Fruit fly (Drosophila melanogaster) whole organism, pupa: ENCODE measurements around the gene Act5C.
"Not testable (repeated sequence)": the region's sequence is repeated elsewhere in the genome, so short reads cannot be mapped to it uniquely, and the experiment has no call there.

ENCODE experiments used
- CG10348 ChIP-seq: fragments of 200-800 bp; sonication (Bioruptor generic); IDR thresholded peaks from 2 replicates; pipeline ENCODE4 v1.3.6; 2022; ENCODE audit warnings: missing biosample characterization, missing genetic modification characterization
- CG12605 ChIP-seq: fragments of 200-800 bp; sonication (Bioruptor generic); IDR thresholded peaks from 2 replicates; pipeline ENCODE4 v1.3.6; 2022; ENCODE audit warnings: missing biosample characterization, missing genetic modification characterization
- CG13204 ChIP-seq: fragments of 200-800 bp; sonication (Bioruptor generic); optimal IDR thresholded peaks from 2 replicates; lab custom pipeline; 2018; ENCODE audit warnings: missing biosample characterization, mild to moderate bottlenecking, missing genetic modification characterization, moderate library complexity
- CG14655 ChIP-seq: fragments of 200-800 bp; sonication (Bioruptor generic); optimal IDR thresholded peaks from 3 replicates; lab custom pipeline; 2017; ENCODE audit warnings: mild to moderate bottlenecking, missing biosample characterization, missing genetic modification reagents, missing genetic modification characterization
- CG15710 ChIP-seq: fragments of 200-800 bp; sonication (Bioruptor generic); optimal IDR thresholded peaks from 2 replicates; lab custom pipeline; 2018; ENCODE audit warnings: missing biosample characterization, mild to moderate bottlenecking, missing genetic modification characterization, moderate library complexity
- CG17806 ChIP-seq: fragments of 200-800 bp; sonication (Bioruptor generic); optimal IDR thresholded peaks from 2 replicates; lab custom pipeline; 2018; ENCODE audit warnings: missing biosample characterization, mild to moderate bottlenecking, missing genetic modification characterization, moderate library complexity
- CG32121 ChIP-seq: fragments of 200-800 bp; sonication (Bioruptor generic); IDR thresholded peaks from 2 replicates; pipeline ENCODE4 v1.3.6; 2022; ENCODE audit warnings: missing biosample characterization, missing genetic modification characterization
- CG34367 ChIP-seq: fragments of 200-800 bp; sonication (Bioruptor generic); optimal IDR thresholded peaks from 2 replicates; lab custom pipeline; 2018; ENCODE audit warnings: missing biosample characterization, mild to moderate bottlenecking, missing genetic modification characterization
- CG4496 ChIP-seq: fragments of 200-800 bp; sonication (Bioruptor generic); IDR thresholded peaks from 3 replicates; pipeline ENCODE4 v1.3.6; 2022; ENCODE audit warnings: missing biosample characterization, missing genetic modification characterization
- CG8159 ChIP-seq: fragments of 200-800 bp; sonication (Bioruptor generic); optimal IDR thresholded peaks from 3 replicates; lab custom pipeline; 2018; ENCODE audit warnings: missing biosample characterization, mild to moderate bottlenecking, missing genetic modification characterization, moderate library complexity
- CG8301 ChIP-seq: fragments of 200-800 bp; sonication (Bioruptor generic); optimal IDR thresholded peaks from 2 replicates; lab custom pipeline; 2018; ENCODE audit warnings: missing biosample characterization, mild to moderate bottlenecking, missing genetic modification characterization
- CG9948 ChIP-seq: fragments of 200-800 bp; sonication (Bioruptor generic); optimal IDR thresholded peaks from 2 replicates; lab custom pipeline; 2018; ENCODE audit warnings: missing biosample characterization, mild to moderate bottlenecking, missing genetic modification characterization, moderate library complexity
- D1 ChIP-seq: fragments of 200-800 bp; sonication (Bioruptor generic); optimal IDR thresholded peaks from 2 replicates; lab custom pipeline; 2018; ENCODE audit warnings: missing biosample characterization, mild to moderate bottlenecking, missing genetic modification characterization, moderate library complexity
- EcR ChIP-seq: fragments of 200-800 bp; sonication (Bioruptor generic); optimal IDR thresholded peaks from 3 replicates; lab custom pipeline; 2019; ENCODE audit warnings: missing biosample characterization, missing genetic modification characterization, mild to moderate bottlenecking, moderate library complexity, missing genetic modification reagents
- Ets98B ChIP-seq: fragments of 200-800 bp; sonication (Bioruptor generic); IDR thresholded peaks from 2 replicates; pipeline ENCODE4 v1.3.6; 2022; ENCODE audit warnings: missing biosample characterization, missing genetic modification characterization
- Pif1A ChIP-seq: fragments of 200-800 bp; sonication (Bioruptor generic); optimal IDR thresholded peaks from 3 replicates; lab custom pipeline; 2016; ENCODE audit warnings: missing biosample characterization, missing genetic modification characterization
- Pif1B ChIP-seq: fragments of 200-800 bp; sonication (Bioruptor generic); optimal IDR thresholded peaks from 3 replicates; lab custom pipeline; 2016; ENCODE audit warnings: missing biosample characterization, missing genetic modification characterization
- Snoo ChIP-seq: fragments of 200-800 bp; sonication (Bioruptor generic); optimal IDR thresholded peaks from 3 replicates; lab custom pipeline; 2017; ENCODE audit warnings: missing biosample characterization, mild to moderate bottlenecking, missing genetic modification characterization, inconsistent platforms
- fd96Ca ChIP-seq: fragments of 200-800 bp; sonication (Bioruptor generic); IDR thresholded peaks from 3 replicates; pipeline ENCODE4 v1.3.6; 2022; ENCODE audit warnings: missing biosample characterization, missing genetic modification characterization
- gl ChIP-seq: fragments of 200-800 bp; sonication (Bioruptor generic); optimal IDR thresholded peaks from 2 replicates; lab custom pipeline; 2018; ENCODE audit warnings: missing biosample characterization, mild to moderate bottlenecking, missing genetic modification characterization
- rn ChIP-seq: fragments of 200-800 bp; sonication (Bioruptor generic); IDR thresholded peaks from 2 replicates; pipeline ENCODE4 v1.3.6; 2022; ENCODE audit warnings: missing biosample characterization, missing genetic modification characterization

Gene Act5C

DNA sequence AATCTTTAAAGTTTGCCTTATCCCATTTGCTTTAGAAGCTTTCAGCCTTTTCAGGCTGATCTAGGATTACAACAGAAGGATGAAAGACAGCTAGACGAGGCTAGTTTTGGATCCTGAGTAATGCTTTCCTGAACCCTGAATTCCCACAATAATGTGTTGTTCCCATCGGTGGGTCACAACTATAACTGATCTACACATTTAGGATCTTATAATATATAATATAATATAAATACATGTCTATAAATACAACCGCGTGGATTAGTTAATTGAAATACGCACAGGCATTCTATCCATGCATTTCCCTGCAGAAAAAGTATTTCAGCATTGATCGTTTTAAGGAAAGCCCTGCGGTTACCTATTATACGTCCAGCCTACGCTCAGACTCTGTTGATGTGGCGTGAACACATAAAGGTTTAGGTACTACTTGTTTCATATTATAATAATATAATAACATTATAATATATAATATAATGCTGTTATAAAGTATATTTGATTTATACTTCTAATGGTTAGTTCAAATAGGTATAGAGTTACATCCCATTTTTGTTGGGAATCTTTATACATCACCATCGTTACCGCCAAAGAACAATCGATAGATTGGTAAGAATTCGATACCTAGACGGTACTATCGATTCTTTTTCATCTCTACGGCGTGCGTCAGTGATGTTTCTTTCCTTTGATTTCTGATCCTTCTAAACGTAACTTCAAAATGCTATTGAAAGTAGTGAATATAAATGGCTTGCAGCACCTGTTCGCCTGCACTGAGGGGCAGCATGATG lies 44.6 kb downstream of the Act5C start, which contains the start of gene CG32756:
Gene CG32756 (plus strand): TSS at position 631 of the 779 bp plus-strand sequence.
- TF ChIP-seq CG8301 (tag; lab: Kevin White, UChicago); Pif1A (GFP tag; lab: Kevin White, UChicago); Snoo: not testable (repeated sequence)

DNA sequence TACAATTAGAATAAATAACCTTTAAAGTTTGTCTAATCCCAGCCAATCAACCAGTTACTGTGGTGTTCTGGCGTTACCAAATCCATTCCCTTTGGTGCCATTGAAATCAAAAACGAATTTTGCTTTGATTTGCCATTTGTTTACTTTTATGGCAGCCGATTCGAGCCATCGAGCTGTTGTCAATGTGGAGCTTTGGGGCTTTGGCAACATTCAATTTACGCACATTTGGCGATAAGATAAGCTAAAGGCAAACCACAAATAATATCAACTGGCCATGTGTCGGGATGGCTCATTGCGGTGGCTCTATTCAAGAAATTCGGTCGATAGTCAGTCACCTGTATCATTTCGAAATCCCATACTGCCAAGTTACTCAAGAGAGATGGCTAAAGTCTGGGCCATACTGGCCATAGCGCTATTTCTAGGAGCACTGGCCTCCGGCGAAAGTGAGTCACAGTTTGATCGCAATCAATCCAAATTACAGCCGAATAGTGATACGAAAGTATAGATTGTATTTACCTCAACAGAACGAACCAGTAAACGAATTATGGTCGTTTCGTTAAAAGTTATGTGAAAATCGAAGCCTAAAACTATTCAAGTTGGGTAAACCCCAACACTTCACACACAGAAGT lies 47.3 kb downstream of the Act5C start, which contains the start of gene CG6041:
Gene CG6041 (plus strand): TSS at position 291 of the 629 bp plus-strand sequence.
- no peak for TF ChIP-seq CG14655 (GFP tag; lab: Kevin White, UChicago)
- TF ChIP-seq CG8301 (tag; lab: Kevin White, UChicago) = no peak
- TF ChIP-seq D1 = no peak
- no peak for TF ChIP-seq CG32121 (GFP tag; lab: Robert Waterston, UW)
- TF ChIP-seq CG9948 (tag; lab: Kevin White, UChicago) = no peak
- TF ChIP-seq CG17806 (tag; lab: Kevin White, UChicago) = no peak
- no peak for TF ChIP-seq CG15710 (tag; lab: Kevin White, UChicago)
- TF ChIP-seq Snoo = no peak
- no peak for TF ChIP-seq CG10348 (GFP tag; lab: Robert Waterston, UW)
- TF ChIP-seq CG8159 (tag; lab: Kevin White, UChicago) = no peak
- no peak for TF ChIP-seq EcR (GFP tag; lab: Kevin White, UChicago)
- no peak for TF ChIP-seq CG13204 (GFP tag; lab: Kevin White, UChicago)
- TF ChIP-seq gl (tag; lab: Kevin White, UChicago) = no peak
- no peak for TF ChIP-seq Pif1B (GFP tag; lab: Kevin White, UChicago)
- no peak for TF ChIP-seq Ets98B (GFP tag; lab: Robert Waterston, UW)
- TF ChIP-seq CG4496 (GFP tag; lab: Robert Waterston, UW) = no peak
- TF ChIP-seq CG12605 (GFP tag; lab: Robert Waterston, UW) = no peak
- TF ChIP-seq rn = no peak
- no peak for TF ChIP-seq fd96Ca (GFP tag; lab: Robert Waterston, UW)

DNA sequence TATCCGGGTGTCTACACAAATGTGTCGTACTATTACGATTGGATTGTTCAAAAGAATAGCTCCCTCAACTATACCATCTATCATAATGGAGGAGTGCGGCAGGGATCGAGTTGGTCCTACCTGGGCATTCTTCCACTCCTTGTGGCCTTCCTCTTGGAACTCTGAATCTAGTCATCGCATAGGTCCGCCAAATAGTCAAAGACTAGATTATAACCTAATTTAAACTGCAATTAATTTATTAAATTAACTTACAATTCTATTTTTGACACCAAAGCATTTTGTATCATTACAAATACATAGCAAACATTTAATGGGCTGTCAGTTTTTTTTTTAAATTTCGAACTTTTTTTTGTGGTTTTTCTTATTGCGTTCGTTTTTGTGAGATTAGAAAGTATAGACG lies 49.3 kb downstream of the Act5C start, which contains the start of gene CG32755:
Gene CG32755 (plus strand): TSS at position 301 of the 400 bp plus-strand sequence.
- TF ChIP-seq CG17806 (tag; lab: Kevin White, UChicago) = no peak
- TF ChIP-seq fd96Ca (GFP tag; lab: Robert Waterston, UW) = no peak
- no peak for TF ChIP-seq CG15710 (tag; lab: Kevin White, UChicago)
- TF ChIP-seq D1 = no peak
- no peak for TF ChIP-seq Pif1B (GFP tag; lab: Kevin White, UChicago)
- TF ChIP-seq CG13204 (GFP tag; lab: Kevin White, UChicago) = no peak
- no peak for TF ChIP-seq Snoo
- no peak for TF ChIP-seq CG14655 (GFP tag; lab: Kevin White, UChicago)
- TF ChIP-seq EcR (GFP tag; lab: Kevin White, UChicago) = no peak
- TF ChIP-seq CG12605 (GFP tag; lab: Robert Waterston, UW) = no peak
- TF ChIP-seq CG32121 (GFP tag; lab: Robert Waterston, UW) = no peak
- TF ChIP-seq CG8159 (tag; lab: Kevin White, UChicago) = no peak
- no peak for TF ChIP-seq CG4496 (GFP tag; lab: Robert Waterston, UW)
- no peak for TF ChIP-seq CG9948 (tag; lab: Kevin White, UChicago)
- no peak for TF ChIP-seq CG8301 (tag; lab: Kevin White, UChicago)
- TF ChIP-seq gl (tag; lab: Kevin White, UChicago) = no peak
- TF ChIP-seq Ets98B (GFP tag; lab: Robert Waterston, UW) = no peak
- no peak for TF ChIP-seq rn
- no peak for TF ChIP-seq CG34367 (tag; lab: Kevin White, UChicago)

DNA sequence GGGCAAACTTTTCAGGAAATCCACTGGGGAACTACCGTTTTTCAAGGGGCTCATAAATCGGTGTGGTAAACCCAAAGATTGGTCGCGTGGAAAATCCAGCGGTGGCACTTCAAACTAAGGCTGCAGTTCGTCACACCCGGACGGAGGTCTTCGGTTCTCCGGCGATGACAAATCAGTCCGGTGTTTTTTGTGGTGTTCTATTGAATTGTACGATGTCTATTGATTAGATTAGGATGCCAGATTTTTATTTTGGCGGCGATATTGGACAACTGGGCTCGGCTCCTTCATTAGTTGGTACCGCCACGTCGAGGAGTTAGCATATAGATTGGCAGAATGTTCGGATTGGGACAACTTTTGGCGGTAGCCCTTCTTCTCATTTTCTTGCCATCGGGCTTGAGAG lies 51.6 kb downstream of the Act5C start, which contains the start of gene CG6048:
Gene CG6048 (plus strand): TSS at position 301 of the 400 bp plus-strand sequence.
- TF ChIP-seq EcR (GFP tag; lab: Kevin White, UChicago) (no peak), D1 (no peak), rn (no peak), CG15710 (tag; lab: Kevin White, UChicago) (no peak), CG10348 (GFP tag; lab: Robert Waterston, UW) (no peak), CG8159 (tag; lab: Kevin White, UChicago) (no peak), CG4496 (GFP tag; lab: Robert Waterston, UW) (no peak), Pif1B (GFP tag; lab: Kevin White, UChicago) (no peak), Ets98B (GFP tag; lab: Robert Waterston, UW) (no peak), CG8301 (tag; lab: Kevin White, UChicago) (no peak), CG14655 (GFP tag; lab: Kevin White, UChicago) (no peak), Snoo (no peak), CG9948 (tag; lab: Kevin White, UChicago) (no peak)
